Worm (Caenorhabditis elegans) whole organism, young adult: ENCODE results near the gene vha-19.

Experiments
- ceh-58 ChIP-seq: fragments of 200-800 bp; sonication (Bioruptor generic); IDR thresholded peaks from 2 replicates; pipeline ENCODE4 v1.3.6; 2022; ENCODE audit warnings: missing genetic modification characterization, missing compliant biosample characterization
- ceh-91 ChIP-seq: fragments of 200-800 bp; sonication (Bioruptor generic); IDR thresholded peaks from 2 replicates; pipeline ENCODE4 v1.3.6; 2022; ENCODE audit warnings: missing genetic modification reagents, missing genetic modification characterization, missing compliant biosample characterization
- hsf-1 ChIP-seq: fragments of 200-800 bp; sonication (Bioruptor generic); IDR thresholded peaks from 2 replicates; pipeline ENCODE4 v1.3.6; 2022; ENCODE audit warnings: missing genetic modification reagents, missing genetic modification characterization, missing compliant biosample characterization
- lag-1 ChIP-seq: fragments of 200-800 bp; sonication (Bioruptor generic); IDR thresholded peaks from 2 replicates; pipeline ENCODE4 v1.3.6; 2022; ENCODE audit warnings: missing genetic modification reagents, missing genetic modification characterization, missing compliant biosample characterization

DNA sequence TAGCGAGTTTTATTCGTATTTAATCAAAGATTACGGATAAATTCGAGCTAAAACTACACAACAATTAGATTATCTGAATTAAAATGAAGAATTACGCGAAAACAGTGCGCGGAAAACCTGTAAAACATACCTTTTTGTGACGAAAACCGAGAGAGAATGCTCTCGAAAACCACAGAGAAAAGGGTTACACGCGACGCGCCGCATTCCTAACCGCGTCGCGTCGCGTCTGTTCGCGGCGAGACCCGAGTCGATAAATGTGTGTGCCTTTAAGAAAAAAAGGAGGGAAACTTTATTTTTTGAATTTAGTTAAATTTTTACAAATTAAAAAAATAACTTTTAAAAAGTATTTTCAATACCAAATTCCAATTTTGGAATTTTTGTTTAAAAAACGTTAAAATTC is 30.3 kb upstream of the vha-19 start, which contains the start of gene hrpa-1:
- peak; percentile 63; the same call in 1 of the 2 replicates for TF ChIP-seq ceh-91
- no peak for TF ChIP-seq ceh-58 (GFP tag; lab: Robert Waterston, UW)
- no peak for TF ChIP-seq lag-1
- TF ChIP-seq hsf-1 (GFP tag; lab: Robert Waterston, UW): peak; percentile 83
